Worm (Caenorhabditis elegans) whole organism, L4 larva: ENCODE data around the gene F28F9.2.

Source experiments
- F10B5.3 ChIP-seq: sonication (generic microtip); optimal IDR thresholded peaks from 2 replicates; lab custom pipeline; 2016; ENCODE audit warnings: mild to moderate bottlenecking, missing genetic modification characterization, missing compliant biosample characterization
- F44E2.7 ChIP-seq: fragments of 200-800 bp; sonication (Bioruptor generic); IDR thresholded peaks from 2 replicates; pipeline ENCODE4 v2.1.2; 2022; ENCODE audit warnings: missing genetic modification characterization, missing compliant biosample characterization
- aha-1 ChIP-seq: fragments of 150-350 bp; peaks from one replicate; lab custom pipeline; 2014; ENCODE audit warnings: missing biosample characterization, missing genetic modification characterization
- aly-2 ChIP-seq: sonication (generic microtip); optimal IDR thresholded peaks from 2 replicates; lab custom pipeline; 2018; ENCODE audit warnings: missing biosample characterization, missing genetic modification characterization
- ama-1 ChIP-seq: fragments of 150-350 bp; optimal IDR thresholded peaks from 2 replicates; lab custom pipeline; 2014; ENCODE audit warnings: inconsistent platforms, mixed read lengths
- ceh-82 ChIP-seq: sonication (generic microtip); optimal IDR thresholded peaks from 2 replicates; lab custom pipeline; 2017; ENCODE audit warnings: missing biosample characterization, missing genetic modification characterization
- lin-39 ChIP-seq: fragments of 150-350 bp; optimal IDR thresholded peaks from 2 replicates; lab custom pipeline; 2014; ENCODE audit warnings: missing biosample characterization, missing genetic modification reagents, missing genetic modification characterization
- mes-2 ChIP-seq: sonication (generic microtip); optimal IDR thresholded peaks from 2 replicates; lab custom pipeline; 2016; ENCODE audit warnings: missing genotype, mild to moderate bottlenecking, missing genetic modification characterization, missing compliant biosample characterization; ENCODE audit not compliant: poor library complexity, severe bottlenecking
- mxl-3 ChIP-seq: fragments of 200-800 bp; sonication (Bioruptor generic); optimal IDR thresholded peaks from 2 replicates; lab custom pipeline; 2018; ENCODE audit warnings: mild to moderate bottlenecking, missing genetic modification characterization, missing compliant biosample characterization
- nhr-237 ChIP-seq: sonication (generic microtip); optimal IDR thresholded peaks from 2 replicates; lab custom pipeline; 2017; ENCODE audit warnings: missing biosample characterization, missing genetic modification characterization
- skn-1 ChIP-seq: fragments of 150-350 bp; optimal IDR thresholded peaks from 2 replicates; lab custom pipeline; 2014; ENCODE audit warnings: missing biosample characterization, missing genetic modification characterization
- unc-39 ChIP-seq: sonication (generic microtip); optimal IDR thresholded peaks from 2 replicates; lab custom pipeline; 2017; ENCODE audit warnings: missing biosample characterization, missing genetic modification characterization
- unc-62 ChIP-seq, 3 experiments: fragments of 150-350 bp in 1 of 3; sonication (generic microtip); optimal IDR thresholded peaks in 2 of 3; peaks in 1 of 3; 1 replicate in 1 of 3; 2 replicates in 2 of 3; lab custom pipeline; 2014 to 2017; ENCODE audit warnings: missing biosample characterization in 3 of 3, missing genetic modification characterization in 3 of 3, missing genetic modification reagents in 3 of 3, missing genotype in 1 of 3
- zag-1 ChIP-seq: fragments of 150-350 bp; optimal IDR thresholded peaks from 2 replicates; lab custom pipeline; 2014; ENCODE audit warnings: missing biosample characterization, missing genetic modification characterization

- TF ChIP-seq mxl-3 (no peak), ceh-82 (tag; lab: Kevin White, UChicago) (no peak), mes-2 (tag; lab: Kevin White, UChicago) (no peak), unc-62 (GFP tag; optimal IDR thresholded peaks at IDR 0.05 in 1 of 2; lab: Kevin White, UChicago) (no peak), unc-62 (tag; optimal IDR thresholded peaks at IDR 0.05; lab: Kevin White, UChicago) (no peak), skn-1 (no peak), aly-2 (tag; lab: Kevin White, UChicago) (no peak), lin-39 (no peak), ama-1 (lab: Kevin White, UChicago) (no peak), unc-39 (no peak), F10B5.3 (no peak), aha-1 (no peak), zag-1 (tag; lab: Kevin White, UChicago) (no peak), F44E2.7 (GFP tag; lab: Robert Waterston, UW) (no peak), nhr-237 (tag; lab: Kevin White, UChicago) (no peak)
Observed at ce11 chrIV:3855543-3855942, 16.0 kb downstream of the F28F9.2 start, which contains the start of gene zag-1.
